Fruit fly (Drosophila melanogaster): ENCODE data around the gene RFeSP.

Gene RFeSP

DNA sequence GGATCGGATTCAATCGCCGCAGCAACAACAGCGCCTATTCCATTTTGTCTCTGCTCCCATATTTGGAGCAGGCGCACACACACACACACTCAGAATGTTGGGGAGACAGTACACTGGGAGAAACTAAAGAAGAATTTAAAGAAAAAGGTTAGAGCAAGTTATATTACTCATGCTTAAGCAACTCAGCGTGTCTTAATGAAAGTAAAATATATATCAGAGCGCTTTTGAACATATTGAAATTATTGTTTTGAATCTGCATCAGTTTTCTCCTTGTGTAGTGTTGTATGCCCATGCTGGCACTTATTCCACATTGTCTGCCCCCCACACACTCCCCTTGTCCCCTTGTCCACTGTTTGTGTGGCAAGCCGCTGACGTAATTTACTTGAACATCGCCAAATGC lies 23.8 kb downstream of the RFeSP start (continued):
- peak; percentile 81 for TF ChIP-seq pdm3 (GFP tag; optimal IDR thresholded peaks at IDR 0.05)
- TF ChIP-seq CG10631 (GFP tag; optimal IDR thresholded peaks at IDR 0.05) = peak; percentile 73
- peak; percentile 30 for TF ChIP-seq CG10669 (GFP tag; optimal IDR thresholded peaks at IDR 0.05)
- TF ChIP-seq dsx (GFP tag; optimal IDR thresholded peaks at IDR 0.05; ENCODE audit: poor library complexity, severe bottlenecking) = peak; percentile 30
- peak; percentile 92 for TF ChIP-seq Eip78C (GFP tag)
- peak; percentile 48 for TF ChIP-seq esn (GFP tag; optimal IDR thresholded peaks at IDR 0.05)
- no peak for TF ChIP-seq CG9139 (GFP tag; optimal IDR thresholded peaks at IDR 0.05)
- TF ChIP-seq fkh (GFP tag; optimal IDR thresholded peaks at IDR 0.05) = peak; percentile 18
- no peak for TF ChIP-seq CG6808 (GFP tag; optimal IDR thresholded peaks at IDR 0.05)
- no peak for TF ChIP-seq ss (GFP tag; optimal IDR thresholded peaks at IDR 0.05)
- no peak for TF ChIP-seq CG8319 (GFP tag; optimal IDR thresholded peaks at IDR 0.05)
- no peak for TF ChIP-seq fd59A (GFP tag; optimal IDR thresholded peaks at IDR 0.05)
- TF ChIP-seq CG16779 (tag; optimal IDR thresholded peaks at IDR 0.05) = peak; percentile 23
- peak; percentile 75 for TF ChIP-seq OdsH (GFP tag; optimal IDR thresholded peaks at IDR 0.05)
- peak; percentile 28 for TF ChIP-seq Sox15 (GFP tag; optimal IDR thresholded peaks at IDR 0.05)
- TF ChIP-seq CG8632 (GFP tag; optimal IDR thresholded peaks at IDR 0.05) = peak; percentile 15
- peak; percentile 69 for TF ChIP-seq cyc (GFP tag; optimal IDR thresholded peaks at IDR 0.05)
- TF ChIP-seq Sox102F (GFP tag; optimal IDR thresholded peaks at IDR 0.05) = peak; percentile 25
- TF ChIP-seq Ets21C (GFP tag; optimal IDR thresholded peaks at IDR 0.05) = peak; percentile 7
- peak; percentile 71 for TF ChIP-seq svp (GFP tag)
- TF ChIP-seq Hr38 (GFP tag; optimal IDR thresholded peaks at IDR 0.05) = peak; percentile 26
- peak; percentile 92 for TF ChIP-seq CG6163 (GFP tag; IDR thresholded peaks at IDR 0.05)

DNA sequence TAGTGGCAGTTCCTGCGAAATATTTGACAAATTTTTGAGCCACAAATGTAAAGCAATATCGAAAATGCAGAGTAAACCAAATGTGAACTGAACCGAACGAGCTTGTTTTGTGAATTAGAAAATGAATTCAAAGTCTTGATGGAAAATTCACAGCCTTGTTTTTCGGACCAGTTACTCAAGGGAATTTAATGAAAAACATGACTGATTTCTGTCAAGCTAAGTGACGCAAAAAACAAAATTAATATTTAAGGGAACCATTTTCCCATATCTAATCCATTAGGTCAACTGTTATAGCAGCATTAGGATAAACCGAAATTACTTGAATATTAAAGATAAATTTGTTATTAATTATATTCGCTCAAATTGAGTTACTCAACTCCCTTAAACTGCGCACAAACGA lies 26.9 kb downstream of the RFeSP start, which contains the start of gene nis:
TSS of gene nis (minus strand) at position 101 of the 400 bp plus-strand sequence.
- TF ChIP-seq Ets21C (GFP tag; optimal IDR thresholded peaks at IDR 0.05) (no peak), Met (GFP tag; optimal IDR thresholded peaks at IDR 0.05) (no peak), Sox15 (GFP tag; optimal IDR thresholded peaks at IDR 0.05) (no peak)

DNA sequence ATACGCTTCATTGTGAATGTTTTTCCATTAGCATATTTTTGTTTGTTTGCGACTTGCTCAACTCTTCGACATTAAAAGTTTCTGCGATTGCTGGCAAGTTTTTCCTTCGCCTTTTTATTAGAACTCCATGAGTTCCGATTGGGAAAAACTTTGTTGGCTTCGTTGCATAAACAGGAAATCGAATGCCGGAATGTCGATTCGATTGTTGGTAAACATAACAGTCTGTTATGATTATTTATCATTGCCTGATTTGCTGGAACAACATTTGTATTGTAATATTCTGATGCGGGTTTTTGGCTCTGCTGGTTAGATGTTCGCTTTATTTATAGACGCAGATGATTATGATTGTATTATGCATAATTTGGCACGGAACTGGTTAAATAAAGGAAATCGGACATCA lies 34.2 kb downstream of the RFeSP start:
- TF ChIP-seq CG9139 (GFP tag; optimal IDR thresholded peaks at IDR 0.05) (no peak), vri (GFP tag; optimal IDR thresholded peaks at IDR 0.05) (no peak)

DNA sequence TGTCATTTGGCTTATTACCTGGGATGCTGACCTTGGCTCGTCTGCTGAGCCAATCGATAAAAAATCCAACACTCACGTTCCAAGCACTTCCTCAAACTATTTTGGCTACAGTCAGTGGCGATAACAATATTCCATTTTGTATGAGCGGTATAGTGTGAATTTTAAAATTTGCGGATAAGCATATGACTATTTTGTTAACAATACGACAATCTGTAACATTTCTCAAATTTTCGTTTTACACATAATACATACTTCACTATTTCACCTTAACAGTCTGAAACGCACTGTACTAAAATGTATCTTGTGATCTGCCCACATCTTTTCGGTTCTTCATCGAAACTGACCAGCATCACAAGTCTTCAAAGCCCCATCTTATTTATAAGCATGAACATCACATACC lies 34.7 kb downstream of the RFeSP start:
- TF ChIP-seq Hr39 (GFP tag; optimal IDR thresholded peaks at IDR 0.05) (peak; percentile 44), topi (GFP tag; optimal IDR thresholded peaks at IDR 0.05) (peak; percentile 22), Sox102F (GFP tag; optimal IDR thresholded peaks at IDR 0.05) (peak; percentile 19), cyc (GFP tag; optimal IDR thresholded peaks at IDR 0.05) (peak; percentile 3), Met (GFP tag; optimal IDR thresholded peaks at IDR 0.05) (peak; percentile 23), svp (GFP tag) (peak; percentile 45), pdm3 (GFP tag; optimal IDR thresholded peaks at IDR 0.05) (peak; percentile 8), CG31627 (GFP tag; optimal IDR thresholded peaks at IDR 0.05) (peak; percentile 30), Smox (GFP tag; optimal IDR thresholded peaks at IDR 0.05) (peak; percentile 13), CG32006 (GFP tag; optimal IDR thresholded peaks at IDR 0.05) (no peak), Eip78C (GFP tag) (peak; percentile 32), esn (GFP tag; optimal IDR thresholded peaks at IDR 0.05) (peak; percentile 10), CG6163 (GFP tag; IDR thresholded peaks at IDR 0.05) (no peak), achi (GFP tag; optimal IDR thresholded peaks at IDR 0.05) (peak; percentile 3), CG8119 (GFP tag; IDR thresholded peaks at IDR 0.05) (no peak)

DNA sequence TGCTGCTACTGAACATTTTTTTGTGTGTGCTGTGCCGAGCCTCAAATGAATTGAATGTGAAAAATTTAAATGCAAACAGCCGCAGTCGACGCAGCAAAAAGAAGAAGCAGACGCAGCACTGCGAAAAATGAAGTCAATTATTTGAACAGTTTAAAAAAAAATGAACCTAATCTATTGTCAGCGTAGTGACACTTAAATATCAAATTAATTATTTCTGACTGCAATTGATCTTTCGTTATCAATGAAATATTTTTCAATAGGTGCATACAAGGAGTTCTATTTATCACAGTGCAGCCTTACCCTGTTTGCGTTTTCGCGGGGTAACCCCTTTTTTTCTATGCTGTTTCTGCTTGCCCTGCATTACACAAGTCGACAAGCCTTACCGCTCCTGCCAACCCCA lies 38.4 kb downstream of the RFeSP start:
- TF ChIP-seq OdsH (GFP tag; optimal IDR thresholded peaks at IDR 0.05) = peak; percentile 68
- peak; percentile 93 for TF ChIP-seq Eip78C (GFP tag)
- TF ChIP-seq Ets21C (GFP tag; optimal IDR thresholded peaks at IDR 0.05) = peak; percentile 2
- TF ChIP-seq CG15336 (GFP tag; IDR thresholded peaks at IDR 0.05) = peak; percentile 91
- peak; percentile 52 for TF ChIP-seq Met (GFP tag; optimal IDR thresholded peaks at IDR 0.05)
- TF ChIP-seq fd85E (GFP tag; optimal IDR thresholded peaks at IDR 0.05) = no peak
- TF ChIP-seq topi (GFP tag; optimal IDR thresholded peaks at IDR 0.05) = peak; percentile 79
- TF ChIP-seq CG8632 (GFP tag; optimal IDR thresholded peaks at IDR 0.05) = peak; percentile 68
- TF ChIP-seq lz (GFP tag; optimal IDR thresholded peaks at IDR 0.05) = peak; percentile 80
- peak; percentile 42 for TF ChIP-seq fd59A (GFP tag; optimal IDR thresholded peaks at IDR 0.05)
- no peak for TF ChIP-seq CG6854 (GFP tag; optimal IDR thresholded peaks at IDR 0.05)
- TF ChIP-seq CG9139 (GFP tag; optimal IDR thresholded peaks at IDR 0.05) = peak; percentile 38
- TF ChIP-seq CG3032 (tag; optimal IDR thresholded peaks at IDR 0.05) = peak; percentile 76
- TF ChIP-seq ss (GFP tag; optimal IDR thresholded peaks at IDR 0.05) = peak; percentile 23 to 65
- peak; percentile 82 for TF ChIP-seq Hr39 (GFP tag; optimal IDR thresholded peaks at IDR 0.05)
- no peak for TF ChIP-seq Eip93F (GFP tag; optimal IDR thresholded peaks at IDR 0.05)
- TF ChIP-seq CG6163 (GFP tag; IDR thresholded peaks at IDR 0.05) = peak; percentile 91
- peak; percentile 71 for TF ChIP-seq Ets96B (tag; optimal IDR thresholded peaks at IDR 0.05)
- peak; percentile 65 for TF ChIP-seq CG7368 (GFP tag; optimal IDR thresholded peaks at IDR 0.05)
- peak; percentile 71 for TF ChIP-seq CG34406 (GFP tag; optimal IDR thresholded peaks at IDR 0.05)
- peak; percentile 75 for TF ChIP-seq Lpt (GFP tag; optimal IDR thresholded peaks at IDR 0.05)
- peak; percentile 82 for TF ChIP-seq CG11294 (GFP tag; IDR thresholded peaks at IDR 0.05)
- TF ChIP-seq fkh (GFP tag; optimal IDR thresholded peaks at IDR 0.05) = no peak
- TF ChIP-seq Sox102F (GFP tag; optimal IDR thresholded peaks at IDR 0.05) = peak; percentile 36

Measured in whole organism, prepupa.